Fruit fly (Drosophila melanogaster) whole organism, embryonic: ENCODE measurements around the gene Arp1.

Source experiments
- CG10267 ChIP-seq: fragments of 200-800 bp; sonication (Bioruptor generic); optimal IDR thresholded peaks from 2 replicates; lab custom pipeline; 2018; ENCODE audit warnings: missing biosample characterization, mild to moderate bottlenecking, missing genetic modification characterization, moderate library complexity
- CG15601 ChIP-seq: fragments of 200-800 bp; sonication (Bioruptor generic); optimal IDR thresholded peaks from 3 replicates; lab custom pipeline; 2019; ENCODE audit warnings: missing biosample characterization, mild to moderate bottlenecking, missing genetic modification characterization, moderate library complexity
- CG1602 ChIP-seq: fragments of 200-800 bp; sonication (Bioruptor generic); optimal IDR thresholded peaks from 3 replicates; lab custom pipeline; 2016; ENCODE audit warnings: missing biosample characterization, missing genetic modification characterization
- CG16863 ChIP-seq: fragments of 200-800 bp; sonication (Bioruptor generic); optimal IDR thresholded peaks from 3 replicates; lab custom pipeline; 2016; ENCODE audit warnings: missing biosample characterization, missing genetic modification characterization
- CG17359 ChIP-seq: fragments of 200-800 bp; sonication (Bioruptor generic); optimal IDR thresholded peaks from 3 replicates; lab custom pipeline; 2018; ENCODE audit warnings: missing biosample characterization, mild to moderate bottlenecking, missing genetic modification characterization, moderate library complexity
- CG17802 ChIP-seq: fragments of 200-800 bp; sonication (Bioruptor generic); optimal IDR thresholded peaks from 2 replicates; lab custom pipeline; 2018; ENCODE audit warnings: missing biosample characterization, mild to moderate bottlenecking, missing genetic modification characterization, moderate library complexity
- CG18599 ChIP-seq: fragments of 200-800 bp; sonication (Bioruptor generic); optimal IDR thresholded peaks from 3 replicates; lab custom pipeline; 2017; ENCODE audit warnings: missing biosample characterization, missing genetic modification characterization, mild to moderate bottlenecking, moderate library complexity, missing genetic modification reagents
- CG18764 ChIP-seq: fragments of 200-800 bp; sonication (Bioruptor generic); optimal IDR thresholded peaks from 3 replicates; lab custom pipeline; 2016; ENCODE audit warnings: missing biosample characterization, missing genetic modification characterization
- CG2129 ChIP-seq: fragments of 200-800 bp; sonication (Bioruptor generic); IDR thresholded peaks from 2 replicates; pipeline ENCODE4 v1.3.6; 2022; ENCODE audit warnings: missing biosample characterization, missing genetic modification characterization; ENCODE audit not compliant: partially characterized antibody
- CG32767 ChIP-seq: fragments of 200-800 bp; sonication (Bioruptor generic); IDR thresholded peaks from 2 replicates; pipeline ENCODE4 v1.3.6; 2022; ENCODE audit warnings: missing biosample characterization, missing genetic modification characterization
- CG42726 ChIP-seq: fragments of 200-800 bp; sonication (Bioruptor generic); IDR thresholded peaks from 2 replicates; pipeline ENCODE4 v1.3.6; 2022; ENCODE audit warnings: missing biosample characterization, missing genetic modification characterization; ENCODE audit not compliant: partially characterized antibody
- CG4282 ChIP-seq: fragments of 200-800 bp; sonication (Bioruptor generic); optimal IDR thresholded peaks from 2 replicates; lab custom pipeline; 2016; ENCODE audit warnings: missing biosample characterization, missing genetic modification characterization
- CG43689 ChIP-seq: fragments of 200-800 bp; sonication (Bioruptor generic); IDR thresholded peaks from 2 replicates; pipeline ENCODE4 v1.3.6; 2022; ENCODE audit warnings: missing biosample characterization, missing genetic modification characterization
- CG4820 ChIP-seq: fragments of 200-800 bp; sonication (Bioruptor generic); optimal IDR thresholded peaks from 3 replicates; lab custom pipeline; 2016; ENCODE audit warnings: missing biosample characterization, missing genetic modification characterization
- CG7357 ChIP-seq: fragments of 200-800 bp; sonication (Bioruptor generic); IDR thresholded peaks from 3 replicates; pipeline ENCODE4 v1.3.6; 2022; ENCODE audit warnings: missing biosample characterization, missing genetic modification characterization
- CG7839 ChIP-seq: fragments of 200-800 bp; sonication (Bioruptor generic); optimal IDR thresholded peaks from 3 replicates; lab custom pipeline; 2018; ENCODE audit warnings: missing biosample characterization, mild to moderate bottlenecking, missing genetic modification characterization, moderate library complexity
- CG7987 ChIP-seq: fragments of 200-800 bp; sonication (Bioruptor generic); optimal IDR thresholded peaks from 2 replicates; lab custom pipeline; 2018; ENCODE audit warnings: missing biosample characterization, mild to moderate bottlenecking, missing genetic modification characterization, moderate library complexity
- CG8478 ChIP-seq: fragments of >200 bp; optimal IDR thresholded peaks from 2 replicates; lab custom pipeline; 2018
- Camta ChIP-seq: fragments of 200-800 bp; sonication (Bioruptor generic); optimal IDR thresholded peaks from 2 replicates; lab custom pipeline; 2016; ENCODE audit warnings: missing biosample characterization, missing genetic modification characterization
- Dek ChIP-seq: fragments of 200-800 bp; sonication (Bioruptor generic); optimal IDR thresholded peaks from 3 replicates; lab custom pipeline; 2019; ENCODE audit warnings: missing biosample characterization, mild to moderate bottlenecking, missing genetic modification characterization, moderate library complexity
- E2f1 ChIP-seq: fragments of 200-800 bp; sonication (Bioruptor generic); IDR thresholded peaks from 2 replicates; pipeline ENCODE4 v1.3.6; 2022; ENCODE audit warnings: missing biosample characterization, missing genetic modification characterization
- Hand ChIP-seq: fragments of 200-800 bp; sonication (Bioruptor generic); optimal IDR thresholded peaks from 2 replicates; lab custom pipeline; 2017; ENCODE audit warnings: mild to moderate bottlenecking, missing biosample characterization, missing genetic modification reagents, missing genetic modification characterization
- Hr51 ChIP-seq, 2 experiments: fragments of 200-800 bp; sonication (Bioruptor generic); optimal IDR thresholded peaks; 2 replicates in 1 of 2; 3 replicates in 1 of 2; lab custom pipeline; 2016 to 2018; ENCODE audit warnings: missing biosample characterization in 2 of 2, missing genetic modification characterization in 2 of 2, mild to moderate bottlenecking in 1 of 2, moderate library complexity in 1 of 2
- Hsf ChIP-seq: fragments of 200-800 bp; sonication (Bioruptor generic); optimal IDR thresholded peaks from 3 replicates; lab custom pipeline; 2016; ENCODE audit warnings: missing biosample characterization, missing genetic modification characterization
- Jarid2 ChIP-seq: fragments of 200-800 bp; sonication (Bioruptor generic); optimal IDR thresholded peaks from 3 replicates; lab custom pipeline; 2017; ENCODE audit warnings: mild to moderate bottlenecking, missing biosample characterization, missing genetic modification reagents, missing genetic modification characterization
- Nf-YA ChIP-seq: fragments of 200-800 bp; sonication (Bioruptor generic); IDR thresholded peaks from 2 replicates; pipeline ENCODE4 v1.3.6; 2022; ENCODE audit warnings: missing biosample characterization, missing genetic modification characterization
- Oli ChIP-seq: fragments of 200-800 bp; sonication (Bioruptor generic); optimal IDR thresholded peaks from 2 replicates; lab custom pipeline; 2018; ENCODE audit warnings: missing biosample characterization, mild to moderate bottlenecking, missing genetic modification characterization, moderate library complexity
- Ssrp ChIP-seq: fragments of 200-800 bp; sonication (Bioruptor generic); optimal IDR thresholded peaks from 2 replicates; lab custom pipeline; 2018; ENCODE audit warnings: missing biosample characterization, mild to moderate bottlenecking, missing genetic modification characterization, moderate library complexity
- bcd ChIP-seq: fragments of 200-800 bp; sonication (Bioruptor generic); optimal IDR thresholded peaks from 2 replicates; lab custom pipeline; 2017; ENCODE audit warnings: missing biosample characterization, mild to moderate bottlenecking, missing genetic modification characterization
- chif ChIP-seq, 2 experiments: fragments of 200-800 bp; sonication (Bioruptor generic); optimal IDR thresholded peaks; 3 replicates each; lab custom pipeline; 2016; ENCODE audit warnings: missing biosample characterization in 2 of 2, missing genetic modification characterization in 2 of 2
- ci ChIP-seq: fragments of 200-800 bp; sonication (Bioruptor generic); IDR thresholded peaks from 3 replicates; pipeline ENCODE4 v1.3.6; 2022; ENCODE audit warnings: missing biosample characterization, missing genetic modification characterization
- croc ChIP-seq: fragments of 200-800 bp; sonication (Bioruptor generic); conservative IDR thresholded peaks from 3 replicates; pipeline ENCODE4 v1.3.6; 2022; ENCODE audit warnings: missing biosample characterization, missing genetic modification characterization
- en ChIP-seq: fragments of 200-800 bp; sonication (Bioruptor generic); optimal IDR thresholded peaks from 2 replicates; lab custom pipeline; 2016; ENCODE audit warnings: missing biosample characterization, missing genetic modification characterization
- ewg ChIP-seq: fragments of 200-800 bp; sonication (Bioruptor generic); optimal IDR thresholded peaks from 3 replicates; lab custom pipeline; 2017; ENCODE audit warnings: mild to moderate bottlenecking, missing biosample characterization, missing genetic modification reagents, missing genetic modification characterization
- ftz-f1 ChIP-seq: fragments of 200-800 bp; sonication (Bioruptor generic); optimal IDR thresholded peaks from 2 replicates; lab custom pipeline; 2016; ENCODE audit warnings: missing biosample characterization, missing genetic modification characterization
- hb ChIP-seq: fragments of 200-800 bp; sonication (Bioruptor generic); IDR thresholded peaks from 3 replicates; pipeline ENCODE4 v1.3.6; 2022; ENCODE audit warnings: missing biosample characterization, missing genetic modification characterization; ENCODE audit not compliant: partially characterized antibody
- kay ChIP-seq: fragments of 200-800 bp; sonication (Bioruptor generic); optimal IDR thresholded peaks from 2 replicates; lab custom pipeline; 2016; ENCODE audit warnings: missing biosample characterization, missing genetic modification characterization
- lbe ChIP-seq: fragments of 200-800 bp; sonication (Bioruptor generic); optimal IDR thresholded peaks from 2 replicates; lab custom pipeline; 2016; ENCODE audit warnings: missing biosample characterization, mild to moderate bottlenecking, missing genetic modification characterization
- lov ChIP-seq, 2 experiments: fragments of 200-800 bp in 1 of 2; fragments of >200 bp in 1 of 2; sonication (Bioruptor generic) in 1 of 2; IDR thresholded peaks in 1 of 2; optimal IDR thresholded peaks in 1 of 2; 2 replicates in 1 of 2; 3 replicates in 1 of 2; pipeline versions ENCODE4 v1.3.6 to Lab custom; 2017 to 2022; ENCODE audit warnings: missing biosample characterization in 1 of 2, missing genetic modification characterization in 1 of 2
- maf-S ChIP-seq: fragments of 200-800 bp; sonication (Bioruptor generic); optimal IDR thresholded peaks from 2 replicates; lab custom pipeline; 2016; ENCODE audit warnings: missing biosample characterization, missing genetic modification characterization
- oc ChIP-seq: fragments of 200-800 bp; sonication (Bioruptor generic); optimal IDR thresholded peaks from 2 replicates; lab custom pipeline; 2018; ENCODE audit warnings: missing biosample characterization, mild to moderate bottlenecking, missing genetic modification characterization, moderate library complexity
- peb ChIP-seq: fragments of 200-800 bp; sonication (Bioruptor generic); IDR thresholded peaks from 2 replicates; pipeline ENCODE4 v1.3.6; 2022; ENCODE audit warnings: missing biosample characterization, missing genetic modification characterization
- rib ChIP-seq: fragments of 200-800 bp; sonication (Bioruptor generic); IDR thresholded peaks from 2 replicates; pipeline ENCODE4 v1.3.6; 2022; ENCODE audit warnings: missing biosample characterization, missing genetic modification characterization
- run ChIP-seq: fragments of 200-800 bp; sonication (Bioruptor generic); optimal IDR thresholded peaks from 3 replicates; lab custom pipeline; 2018; ENCODE audit warnings: missing biosample characterization, mild to moderate bottlenecking, missing genetic modification characterization
- salm ChIP-seq: fragments of 200-800 bp; sonication (Bioruptor generic); optimal IDR thresholded peaks from 2 replicates; lab custom pipeline; 2018; ENCODE audit warnings: missing biosample characterization, mild to moderate bottlenecking, missing genetic modification characterization
- sens ChIP-seq: fragments of 200-800 bp; sonication (Bioruptor generic); peaks from one replicate; lab custom pipeline; 2016; ENCODE audit warnings: missing biosample characterization, missing genetic modification characterization
- vnd ChIP-seq: fragments of 200-800 bp; sonication (Bioruptor generic); IDR thresholded peaks from 3 replicates; pipeline ENCODE4 v1.3.6; 2022; ENCODE audit warnings: missing biosample characterization, missing genetic modification characterization; ENCODE audit not compliant: partially characterized antibody
- wek ChIP-seq: fragments of 200-800 bp; sonication (Bioruptor generic); optimal IDR thresholded peaks from 3 replicates; lab custom pipeline; 2018; ENCODE audit warnings: missing biosample characterization, mild to moderate bottlenecking, missing genetic modification characterization, moderate library complexity

The Arp1 gene

DNA sequence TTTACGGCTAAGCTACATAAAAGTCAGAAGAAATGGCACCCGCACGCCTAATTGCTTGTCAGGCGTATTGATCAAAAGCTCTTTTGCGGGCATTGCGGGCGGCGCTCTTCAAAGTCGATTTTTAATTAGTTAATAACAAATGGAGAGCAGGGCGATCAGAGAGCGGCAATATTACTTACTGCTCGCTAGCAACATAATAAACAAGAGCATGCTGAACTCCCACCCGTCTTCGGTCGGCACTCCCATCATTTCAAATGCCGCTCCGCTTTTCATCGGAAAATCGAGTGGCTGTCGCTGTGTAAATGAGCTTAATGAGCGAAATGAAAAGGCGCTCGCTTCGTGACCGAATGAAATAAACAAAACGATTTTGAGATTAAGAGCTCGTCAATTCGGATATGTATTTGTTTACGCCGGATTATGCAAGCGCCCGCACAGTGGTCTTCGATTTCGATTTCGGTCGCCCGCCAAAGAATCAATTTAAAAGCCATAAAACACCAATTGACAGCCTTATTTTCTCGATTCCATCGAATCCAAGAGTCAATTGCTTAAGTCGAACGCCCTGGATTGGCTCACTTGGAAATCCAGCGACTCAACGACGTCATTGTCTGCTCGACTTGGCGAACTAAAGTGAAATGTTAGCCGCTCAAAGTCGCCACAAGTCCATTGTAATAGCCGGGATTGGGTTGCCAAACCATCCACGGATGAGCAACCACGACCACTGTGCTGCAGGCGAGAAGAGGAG is 37.9 kb upstream of the Arp1 start (continued):
- peak; percentile 80 for TF ChIP-seq ci (GFP tag; lab: Robert Waterston, UW)
- TF ChIP-seq Camta (GFP tag; lab: Kevin White, UChicago) = peak; percentile 81
- peak; percentile 42 for TF ChIP-seq CG10267 (tag; lab: Kevin White, UChicago)
- no peak for TF ChIP-seq lbe (GFP tag; lab: Kevin White, UChicago)
- peak; percentile 65 for TF ChIP-seq Dek (tag; lab: Kevin White, UChicago)
- peak; percentile 75 to 77 for TF ChIP-seq chif (GFP tag; optimal IDR thresholded peaks at IDR 0.05; lab: Kevin White, UChicago)
- TF ChIP-seq CG4820 (GFP tag; lab: Kevin White, UChicago) = peak; percentile 82
- peak; percentile 58 for TF ChIP-seq CG1602 (GFP tag; lab: Kevin White, UChicago)
- TF ChIP-seq CG7357 (GFP tag; lab: Robert Waterston, UW) = peak; percentile 81
- TF ChIP-seq CG42726 (GFP tag; lab: Robert Waterston, UW) = no peak
- TF ChIP-seq CG18599 = peak; percentile 75
- TF ChIP-seq peb (GFP tag; lab: Robert Waterston, UW) = peak; percentile 54; the same call in 1 of the 2 replicates
- TF ChIP-seq maf-S (GFP tag; lab: Kevin White, UChicago) = peak; percentile 73
- peak; percentile 82 for TF ChIP-seq ewg (GFP tag; lab: Kevin White, UChicago)
- TF ChIP-seq croc (GFP tag; lab: Robert Waterston, UW) = peak; percentile 77
- peak; percentile 37 for TF ChIP-seq wek (GFP tag; lab: Kevin White, UChicago)
- TF ChIP-seq CG8478 (lab: Kevin White, UChicago) = no peak
- TF ChIP-seq rib = no peak
- TF ChIP-seq Nf-YA (GFP tag; lab: Robert Waterston, UW) = peak; percentile 65
- TF ChIP-seq CG43689 (GFP tag; lab: Robert Waterston, UW) = peak; percentile 49
- TF ChIP-seq sens (GFP tag; lab: Kevin White, UChicago) = peak; percentile 93
- TF ChIP-seq CG18764 = peak; percentile 66
- peak; percentile 13 for TF ChIP-seq CG17802 (tag; lab: Kevin White, UChicago)
- peak; percentile 84 for TF ChIP-seq CG16863 (GFP tag; lab: Kevin White, UChicago)
- TF ChIP-seq run (tag; lab: Kevin White, UChicago) = peak; percentile 76
- peak; percentile 85 for TF ChIP-seq bcd (GFP tag; lab: Kevin White, UChicago)
- no peak for TF ChIP-seq CG2129 (GFP tag; lab: Robert Waterston, UW)
- TF ChIP-seq Hand (GFP tag; lab: Kevin White, UChicago) = peak; percentile 3
- no peak for TF ChIP-seq vnd (GFP tag; lab: Robert Waterston, UW)
- peak; percentile 87 for TF ChIP-seq CG32767
- TF ChIP-seq Hr51 (GFP tag; optimal IDR thresholded peaks at IDR 0.05; lab: Kevin White, UChicago) = peak; percentile 40 to 94
- peak; percentile 89 for TF ChIP-seq CG7839 (tag; lab: Kevin White, UChicago)
- TF ChIP-seq Ssrp = peak; percentile 87
- TF ChIP-seq Jarid2 (GFP tag; lab: Kevin White, UChicago) = peak; percentile 32
- TF ChIP-seq CG17359 = peak; percentile 83
- no peak for TF ChIP-seq CG7987 (GFP tag; lab: Kevin White, UChicago)
- TF ChIP-seq CG4282 (GFP tag; lab: Kevin White, UChicago) = peak; percentile 56
- peak; percentile 93 for TF ChIP-seq Oli (tag; lab: Kevin White, UChicago)
- TF ChIP-seq CG15601 (tag; lab: Kevin White, UChicago) = peak; percentile 69
- no peak for TF ChIP-seq hb (GFP tag; lab: Robert Waterston, UW)
- TF ChIP-seq ftz-f1 (GFP tag; lab: Kevin White, UChicago) = no peak
- peak; percentile 76 for TF ChIP-seq oc (tag; lab: Kevin White, UChicago)
- peak; percentile 45 for TF ChIP-seq en (GFP tag; lab: Kevin White, UChicago)
- peak; percentile 72 for TF ChIP-seq Hsf
- TF ChIP-seq kay = peak; percentile 57
- TF ChIP-seq E2f1 (GFP tag; lab: Robert Waterston, UW) = peak; percentile 74
- TF ChIP-seq salm (tag; lab: Kevin White, UChicago) = peak; percentile 72
- TF ChIP-seq lov (optimal IDR thresholded peaks at IDR 0.05; lab: Kevin White, UChicago) = no peak
- 0 out of 3 replicates have a peak, but pooled peaks have one; percentile 17 for TF ChIP-seq lov (GFP tag; IDR thresholded peaks at IDR 0.05; lab: Robert Waterston, UW)
